Fruit fly (Drosophila melanogaster) whole organism, embryonic: ENCODE measurements around the gene comm.

Experiments used
- Atf3 ChIP-seq: fragments of 200-800 bp; sonication (Bioruptor generic); optimal IDR thresholded peaks from 3 replicates; lab custom pipeline; 2016; ENCODE audit warnings: missing biosample characterization, missing genetic modification characterization
- CG10267 ChIP-seq: fragments of 200-800 bp; sonication (Bioruptor generic); optimal IDR thresholded peaks from 2 replicates; lab custom pipeline; 2018; ENCODE audit warnings: missing biosample characterization, mild to moderate bottlenecking, missing genetic modification characterization, moderate library complexity
- CG10274 ChIP-seq: fragments of 200-800 bp; sonication (Bioruptor generic); optimal IDR thresholded peaks from 3 replicates; lab custom pipeline; 2017; ENCODE audit warnings: missing biosample characterization, mild to moderate bottlenecking, missing genetic modification characterization
- CG10959 ChIP-seq: fragments of 200-800 bp; sonication (Bioruptor generic); IDR thresholded peaks from 2 replicates; pipeline ENCODE4 v1.3.6; 2022; ENCODE audit warnings: missing biosample characterization, missing genetic modification characterization
- CG12155 ChIP-seq: fragments of 200-800 bp; sonication (Bioruptor generic); optimal IDR thresholded peaks from 3 replicates; lab custom pipeline; 2016; ENCODE audit warnings: missing biosample characterization, missing genetic modification characterization
- CG12219 ChIP-seq: fragments of 200-800 bp; sonication (Bioruptor generic); optimal IDR thresholded peaks from 3 replicates; lab custom pipeline; 2018; ENCODE audit warnings: missing biosample characterization, mild to moderate bottlenecking, missing genetic modification characterization
- CG12942 ChIP-seq: fragments of 200-800 bp; sonication (Bioruptor generic); optimal IDR thresholded peaks from 3 replicates; lab custom pipeline; 2016; ENCODE audit warnings: missing biosample characterization, missing genetic modification characterization
- CG13296 ChIP-seq: fragments of 200-800 bp; sonication (Bioruptor generic); optimal IDR thresholded peaks from 3 replicates; lab custom pipeline; 2018; ENCODE audit warnings: missing biosample characterization, mild to moderate bottlenecking, missing genetic modification characterization
- CG13894 ChIP-seq: fragments of 200-800 bp; sonication (Bioruptor generic); optimal IDR thresholded peaks from 3 replicates; lab custom pipeline; 2018; ENCODE audit warnings: missing biosample characterization, mild to moderate bottlenecking, missing genetic modification characterization, moderate library complexity
- CG15073 ChIP-seq: fragments of 200-800 bp; sonication (Bioruptor generic); optimal IDR thresholded peaks from 2 replicates; lab custom pipeline; 2016; ENCODE audit warnings: missing biosample characterization, missing genetic modification characterization
- CG1603 ChIP-seq: fragments of 200-800 bp; sonication (Bioruptor generic); optimal IDR thresholded peaks from 2 replicates; lab custom pipeline; 2019; ENCODE audit warnings: missing biosample characterization, mild to moderate bottlenecking, missing genetic modification characterization, moderate library complexity
- CG17612 ChIP-seq: fragments of 200-800 bp; sonication (Bioruptor generic); IDR thresholded peaks from 2 replicates; pipeline ENCODE4 v1.3.6; 2022; ENCODE audit warnings: missing biosample characterization, missing genetic modification characterization
- CG18262 ChIP-seq: fragments of 200-800 bp; optimal IDR thresholded peaks from 3 replicates; lab custom pipeline; 2019; ENCODE audit warnings: missing biosample characterization, mild to moderate bottlenecking, missing genetic modification characterization, moderate library complexity
- CG2678 ChIP-seq: fragments of 200-800 bp; sonication (Bioruptor generic); optimal IDR thresholded peaks from 3 replicates; lab custom pipeline; 2019; ENCODE audit warnings: missing biosample characterization, mild to moderate bottlenecking, missing genetic modification characterization, moderate library complexity
- CG31388 ChIP-seq: fragments of 200-800 bp; sonication (Bioruptor generic); optimal IDR thresholded peaks from 2 replicates; lab custom pipeline; 2016; ENCODE audit warnings: missing biosample characterization, missing genetic modification characterization
- CG33557 ChIP-seq: fragments of 200-800 bp; sonication (Bioruptor generic); optimal IDR thresholded peaks from 2 replicates; lab custom pipeline; 2019; ENCODE audit warnings: missing biosample characterization, mild to moderate bottlenecking, missing genetic modification characterization, moderate library complexity
- CG3838 ChIP-seq: fragments of 200-800 bp; sonication (Bioruptor generic); optimal IDR thresholded peaks from 3 replicates; lab custom pipeline; 2016; ENCODE audit warnings: missing biosample characterization, missing genetic modification characterization
- CG4820 ChIP-seq: fragments of 200-800 bp; sonication (Bioruptor generic); optimal IDR thresholded peaks from 3 replicates; lab custom pipeline; 2016; ENCODE audit warnings: missing biosample characterization, missing genetic modification characterization
- CG7556 ChIP-seq: fragments of 200-800 bp; sonication (Bioruptor generic); optimal IDR thresholded peaks from 2 replicates; lab custom pipeline; 2017; ENCODE audit warnings: missing biosample characterization, mild to moderate bottlenecking, missing genetic modification characterization
- CG9727 ChIP-seq: fragments of 200-800 bp; sonication (Bioruptor generic); optimal IDR thresholded peaks from 3 replicates; lab custom pipeline; 2017; ENCODE audit warnings: missing biosample characterization, mild to moderate bottlenecking, missing genetic modification characterization
- CrebB ChIP-seq: fragments of 200-800 bp; sonication (Bioruptor generic); optimal IDR thresholded peaks from 3 replicates; lab custom pipeline; 2018; ENCODE audit warnings: missing biosample characterization, mild to moderate bottlenecking, missing genetic modification characterization
- Dek ChIP-seq: fragments of 200-800 bp; sonication (Bioruptor generic); optimal IDR thresholded peaks from 3 replicates; lab custom pipeline; 2019; ENCODE audit warnings: missing biosample characterization, mild to moderate bottlenecking, missing genetic modification characterization, moderate library complexity
- Ets65A ChIP-seq: fragments of 200-800 bp; sonication (Bioruptor generic); peaks from one replicate; lab custom pipeline; 2016; ENCODE audit warnings: missing biosample characterization, missing genetic modification characterization
- Ets97D ChIP-seq: fragments of 200-800 bp; sonication (Bioruptor generic); optimal IDR thresholded peaks from 3 replicates; lab custom pipeline; 2016; ENCODE audit warnings: missing biosample characterization, missing genetic modification characterization
- Max ChIP-seq: fragments of 200-800 bp; sonication (Bioruptor generic); optimal IDR thresholded peaks from 2 replicates; lab custom pipeline; 2016; ENCODE audit warnings: missing biosample characterization, mild to moderate bottlenecking, missing genetic modification characterization
- Med ChIP-seq: fragments of 200-800 bp; sonication (Bioruptor generic); peaks from one replicate; lab custom pipeline; 2016; ENCODE audit warnings: missing biosample characterization, missing genetic modification characterization, mild to moderate bottlenecking, inconsistent platforms, moderate library complexity
- Mrtf ChIP-seq: fragments of 200-800 bp; sonication (Bioruptor generic); IDR thresholded peaks from 3 replicates; pipeline ENCODE4 v1.3.6; 2022; ENCODE audit warnings: missing biosample characterization, missing genetic modification characterization
- Oli ChIP-seq: fragments of 200-800 bp; sonication (Bioruptor generic); optimal IDR thresholded peaks from 2 replicates; lab custom pipeline; 2018; ENCODE audit warnings: missing biosample characterization, mild to moderate bottlenecking, missing genetic modification characterization, moderate library complexity
- Sin3A ChIP-seq: fragments of >200 bp; optimal IDR thresholded peaks from 2 replicates; lab custom pipeline; 2018
- Xrp1 ChIP-seq: fragments of 200-800 bp; sonication (Bioruptor generic); IDR thresholded peaks from 2 replicates; pipeline ENCODE4 v1.3.6; 2022; ENCODE audit warnings: missing biosample characterization, missing genetic modification characterization
- aop ChIP-seq: fragments of 200-800 bp; sonication (Bioruptor generic); IDR thresholded peaks from 2 replicates; pipeline ENCODE4 v1.3.6; 2022; ENCODE audit warnings: missing biosample characterization, missing genetic modification characterization
- ara ChIP-seq: fragments of 200-800 bp; sonication (Bioruptor generic); IDR thresholded peaks from 2 replicates; pipeline ENCODE4 v1.3.6; 2022; ENCODE audit warnings: missing biosample characterization, missing genetic modification characterization
- az2 ChIP-seq: fragments of 200-800 bp; sonication (Bioruptor generic); optimal IDR thresholded peaks from 3 replicates; lab custom pipeline; 2016; ENCODE audit warnings: missing biosample characterization, missing genetic modification characterization
- bab2 ChIP-seq: fragments of 200-800 bp; sonication (Bioruptor generic); optimal IDR thresholded peaks from 2 replicates; lab custom pipeline; 2016; ENCODE audit warnings: missing biosample characterization, missing genetic modification characterization
- cas ChIP-seq: fragments of 200-800 bp; sonication (Bioruptor generic); IDR thresholded peaks from 2 replicates; pipeline ENCODE4 v1.3.6; 2022; ENCODE audit warnings: missing biosample characterization, missing genetic modification characterization
- caup ChIP-seq: fragments of 200-800 bp; sonication (Bioruptor generic); optimal IDR thresholded peaks from 3 replicates; lab custom pipeline; 2017; ENCODE audit warnings: missing biosample characterization, mild to moderate bottlenecking, missing genetic modification characterization, moderate library complexity; ENCODE audit not compliant: severe bottlenecking
- chinmo ChIP-seq: fragments of 200-800 bp; sonication (Bioruptor generic); IDR thresholded peaks from 4 replicates; pipeline ENCODE4 v1.3.6; 2022; ENCODE audit warnings: missing biosample characterization, missing genetic modification characterization; ENCODE audit not compliant: partially characterized antibody
- dmrt99B ChIP-seq: fragments of 200-800 bp; sonication (Bioruptor generic); optimal IDR thresholded peaks from 2 replicates; lab custom pipeline; 2018; ENCODE audit warnings: missing biosample characterization, mild to moderate bottlenecking, missing genetic modification characterization, moderate library complexity
- dysf ChIP-seq: fragments of 200-800 bp; sonication (Bioruptor generic); IDR thresholded peaks from 3 replicates; pipeline ENCODE4 v1.3.6; 2022; ENCODE audit warnings: missing biosample characterization, missing genetic modification characterization
- esg ChIP-seq: fragments of 200-800 bp; sonication (Bioruptor generic); conservative IDR thresholded peaks from 2 replicates; pipeline ENCODE4 v1.3.6; 2022; ENCODE audit warnings: missing biosample characterization, missing genetic modification characterization
- fd96Cb ChIP-seq: fragments of 200-800 bp; sonication (Bioruptor generic); optimal IDR thresholded peaks from 2 replicates; lab custom pipeline; 2018; ENCODE audit warnings: missing biosample characterization, mild to moderate bottlenecking, missing genetic modification characterization, moderate library complexity
- gcm ChIP-seq: fragments of 200-800 bp; sonication (Bioruptor generic); optimal IDR thresholded peaks from 2 replicates; lab custom pipeline; 2019; ENCODE audit warnings: missing biosample characterization, mild to moderate bottlenecking, missing genetic modification characterization, moderate library complexity
- nom ChIP-seq: fragments of 200-800 bp; sonication (Bioruptor generic); optimal IDR thresholded peaks from 2 replicates; lab custom pipeline; 2017; ENCODE audit warnings: missing biosample characterization, missing genetic modification characterization, mild to moderate bottlenecking, moderate library complexity, missing genetic modification reagents
- pb ChIP-seq: fragments of 200-800 bp; sonication (Bioruptor generic); optimal IDR thresholded peaks from 3 replicates; lab custom pipeline; 2016; ENCODE audit warnings: missing biosample characterization, missing genetic modification characterization
- peb ChIP-seq: fragments of 200-800 bp; sonication (Bioruptor generic); IDR thresholded peaks from 2 replicates; pipeline ENCODE4 v1.3.6; 2022; ENCODE audit warnings: missing biosample characterization, missing genetic modification characterization
- run ChIP-seq: fragments of 200-800 bp; sonication (Bioruptor generic); optimal IDR thresholded peaks from 3 replicates; lab custom pipeline; 2018; ENCODE audit warnings: missing biosample characterization, mild to moderate bottlenecking, missing genetic modification characterization
- seq ChIP-seq: fragments of 200-800 bp; sonication (Bioruptor generic); IDR thresholded peaks from 2 replicates; pipeline ENCODE4 v1.3.6; 2022; ENCODE audit warnings: missing biosample characterization, missing genetic modification characterization
- stwl ChIP-seq: fragments of 200-800 bp; sonication (Bioruptor generic); optimal IDR thresholded peaks from 3 replicates; lab custom pipeline; 2018; ENCODE audit warnings: missing biosample characterization, mild to moderate bottlenecking, missing genetic modification characterization, moderate library complexity
- tin ChIP-seq: fragments of 200-800 bp; sonication (Bioruptor generic); optimal IDR thresholded peaks from 3 replicates; lab custom pipeline; 2016; ENCODE audit warnings: missing biosample characterization, missing genetic modification characterization
- trem ChIP-seq: fragments of 200-800 bp; optimal IDR thresholded peaks from 3 replicates; lab custom pipeline; 2019; ENCODE audit warnings: missing biosample characterization, mild to moderate bottlenecking, missing genetic modification characterization, moderate library complexity
- wdn ChIP-seq: fragments of 200-800 bp; sonication (Bioruptor generic); IDR thresholded peaks from 2 replicates; pipeline ENCODE4 v1.3.6; 2022; ENCODE audit warnings: missing biosample characterization, missing genetic modification characterization
- yki ChIP-seq: fragments of >200 bp; optimal IDR thresholded peaks from 3 replicates; lab custom pipeline; 2018
- zfh1 ChIP-seq: fragments of 200-800 bp; sonication (Bioruptor generic); IDR thresholded peaks from 3 replicates; pipeline ENCODE4 v1.3.6; 2022; ENCODE audit warnings: missing biosample characterization, missing genetic modification characterization

comm gene

DNA sequence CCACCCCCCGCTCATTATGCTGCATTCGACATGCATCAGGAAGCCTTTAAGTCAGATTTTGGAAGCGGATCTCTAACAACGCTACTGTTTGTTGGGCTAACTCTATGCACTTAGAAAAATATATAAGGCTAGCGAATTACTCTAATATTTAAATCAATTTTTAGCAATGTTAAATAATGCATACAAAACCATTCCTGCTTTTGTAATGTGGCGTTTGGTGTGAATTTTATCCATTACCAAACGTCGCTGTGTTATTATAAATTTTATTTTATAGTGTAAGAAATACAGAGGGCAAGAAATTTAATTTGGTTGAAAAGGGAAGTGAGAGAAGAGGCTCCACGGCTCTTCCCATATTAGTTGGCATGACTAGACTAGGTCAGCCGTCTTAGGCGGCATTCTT lies 55.4 kb downstream of the comm start (continued):
- TF ChIP-seq CG2678 (tag; lab: Kevin White, UChicago) (peak; percentile 17), dmrt99B (tag; lab: Kevin White, UChicago) (peak; percentile 23), pb (no peak), chinmo (no peak), yki (lab: Kevin White, UChicago) (no peak), wdn (GFP tag; lab: Robert Waterston, UW) (no peak), zfh1 (GFP tag; lab: Robert Waterston, UW) (peak; percentile 35; the same call in 1 of the 3 replicates), Med (GFP tag; lab: Kevin White, UChicago) (peak; percentile 77), gcm (GFP tag; lab: Kevin White, UChicago) (peak; percentile 38), az2 (peak; percentile 43), trem (tag; lab: Kevin White, UChicago) (peak; percentile 37), bab2 (GFP tag; lab: Kevin White, UChicago) (no peak), CG4820 (GFP tag; lab: Kevin White, UChicago) (peak; percentile 6), tin (GFP tag; lab: Kevin White, UChicago) (peak; percentile 22), CG31388 (GFP tag; lab: Kevin White, UChicago) (no peak), esg (GFP tag; lab: Robert Waterston, UW) (no peak), CG12219 (GFP tag; lab: Kevin White, UChicago) (no peak), CG9727 (GFP tag; lab: Kevin White, UChicago) (peak; percentile 59), Ets65A (GFP tag; lab: Kevin White, UChicago) (peak; percentile 92), aop (GFP tag; lab: Robert Waterston, UW) (no peak), CG10959 (peak; percentile 46; the same call in 1 of the 2 replicates), ara (GFP tag; lab: Robert Waterston, UW) (peak; percentile 50; the same call in 1 of the 2 replicates), caup (GFP tag; lab: Kevin White, UChicago) (no peak), CG10267 (tag; lab: Kevin White, UChicago) (peak; percentile 57), seq (no peak), CrebB (tag; lab: Kevin White, UChicago) (no peak), Mrtf (GFP tag; lab: Robert Waterston, UW) (no peak), CG15073 (no peak), CG13894 (tag; lab: Kevin White, UChicago) (no peak), CG12942 (GFP tag; lab: Kevin White, UChicago) (no peak), Atf3 (GFP tag; lab: Kevin White, UChicago) (no peak), CG3838 (GFP tag; lab: Kevin White, UChicago) (no peak), cas (GFP tag; lab: Robert Waterston, UW) (no peak), CG13296 (GFP tag; lab: Kevin White, UChicago) (no peak), fd96Cb (tag; lab: Kevin White, UChicago) (peak; percentile 39), run (tag; lab: Kevin White, UChicago) (no peak), CG7556 (peak; percentile 8), CG18262 (tag; lab: Kevin White, UChicago) (peak; percentile 60), CG10274 (GFP tag; lab: Kevin White, UChicago) (no peak), Ets97D (GFP tag; lab: Kevin White, UChicago) (no peak), peb (GFP tag; lab: Robert Waterston, UW) (no peak), CG33557 (peak; percentile 54), nom (GFP tag; lab: Kevin White, UChicago) (no peak), dysf (GFP tag; lab: Robert Waterston, UW) (no peak), Max (GFP tag; lab: Kevin White, UChicago) (no peak), Dek (tag; lab: Kevin White, UChicago) (no peak), Xrp1 (GFP tag; lab: Robert Waterston, UW) (peak; percentile 62; the same call in 1 of the 2 replicates), Oli (tag; lab: Kevin White, UChicago) (peak; percentile 27), stwl (tag; lab: Kevin White, UChicago) (peak; percentile 31), CG12155 (GFP tag; lab: Kevin White, UChicago) (no peak), CG17612 (GFP tag; lab: Robert Waterston, UW) (no peak), Sin3A (no peak), CG1603 (peak; percentile 29)
